Worm (Caenorhabditis elegans): ENCODE results near the gene F22B3.7.
A peak's percentile ranks its signal among the peaks of the same experiment; 100 is the strongest.

The F22B3.7 gene

DNA sequence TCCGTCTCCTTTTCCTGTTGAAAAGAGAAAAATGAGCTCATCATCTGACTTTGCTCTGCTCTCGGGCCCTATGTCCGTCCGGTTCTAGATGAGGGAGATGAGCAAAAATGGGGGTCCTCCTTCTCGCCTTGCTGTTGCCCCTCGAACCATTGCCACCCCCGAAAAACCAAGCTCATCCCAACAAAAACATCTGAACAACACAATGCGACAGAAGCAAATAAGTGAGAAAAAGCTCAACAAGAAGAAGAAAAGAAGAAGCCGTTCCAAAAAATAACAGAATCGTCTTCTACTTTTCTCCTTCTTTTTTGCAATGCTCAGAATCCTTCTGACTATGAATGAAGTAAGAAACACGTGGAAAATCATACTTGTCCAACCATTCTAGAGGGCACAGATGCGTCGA lies 34.2 kb upstream of the F22B3.7 start:
- TF ChIP-seq isw-1 (GFP tag; IDR thresholded peaks at IDR 0.05): no peak
- TF ChIP-seq efl-3 (GFP tag; optimal IDR thresholded peaks at IDR 0.05): no peak
- no peak for TF ChIP-seq mab-9 (GFP tag; IDR thresholded peaks at IDR 0.05)
- no peak for TF ChIP-seq skn-1 (tag; optimal IDR thresholded peaks at IDR 0.05)
- no peak for TF ChIP-seq sptf-1 (tag; optimal IDR thresholded peaks at IDR 0.05)
- TF ChIP-seq lin-14 (GFP tag; optimal IDR thresholded peaks at IDR 0.05): peak; percentile 45
- no peak for TF ChIP-seq ama-1 (optimal IDR thresholded peaks at IDR 0.05)
- no peak for TF ChIP-seq C16A3.4 (tag; optimal IDR thresholded peaks at IDR 0.05)
- no peak for TF ChIP-seq lin-39 (tag; optimal IDR thresholded peaks at IDR 0.05)
- no peak for TF ChIP-seq snu-23 (GFP tag; optimal IDR thresholded peaks at IDR 0.05)
- TF ChIP-seq ceh-82 (tag; optimal IDR thresholded peaks at IDR 0.05): peak in 1 of 3 experiments; percentile 14
- TF ChIP-seq C34B4.2 (tag; optimal IDR thresholded peaks at IDR 0.05): no peak

DNA sequence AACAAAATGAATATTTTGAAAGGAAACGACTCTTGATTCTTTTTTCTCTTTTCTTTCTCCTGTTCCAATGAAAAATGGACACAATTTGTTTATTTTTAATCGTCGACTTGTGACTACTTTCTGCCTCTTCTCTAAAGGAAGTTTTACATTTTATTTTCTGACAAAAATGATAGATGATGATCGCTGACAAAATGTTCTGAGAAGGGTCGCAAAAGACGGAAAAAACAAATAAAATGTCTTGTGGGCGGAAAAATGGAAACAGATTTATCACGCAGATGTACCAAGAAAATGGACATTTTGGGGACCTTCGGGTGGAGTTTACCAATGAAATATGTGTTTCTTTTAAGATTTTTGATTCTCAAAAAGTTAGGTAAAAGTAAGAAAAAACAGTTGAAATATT lies 31.3 kb upstream of the F22B3.7 start:
- TF ChIP-seq F16B12.6 (tag; optimal IDR thresholded peaks at IDR 0.05): no peak
- no peak for TF ChIP-seq pax-3 (tag; optimal IDR thresholded peaks at IDR 0.05)
- no peak for TF ChIP-seq nhr-20 (tag; optimal IDR thresholded peaks at IDR 0.05)
- no peak for TF ChIP-seq zip-4 (GFP tag; optimal IDR thresholded peaks at IDR 0.05)

DNA sequence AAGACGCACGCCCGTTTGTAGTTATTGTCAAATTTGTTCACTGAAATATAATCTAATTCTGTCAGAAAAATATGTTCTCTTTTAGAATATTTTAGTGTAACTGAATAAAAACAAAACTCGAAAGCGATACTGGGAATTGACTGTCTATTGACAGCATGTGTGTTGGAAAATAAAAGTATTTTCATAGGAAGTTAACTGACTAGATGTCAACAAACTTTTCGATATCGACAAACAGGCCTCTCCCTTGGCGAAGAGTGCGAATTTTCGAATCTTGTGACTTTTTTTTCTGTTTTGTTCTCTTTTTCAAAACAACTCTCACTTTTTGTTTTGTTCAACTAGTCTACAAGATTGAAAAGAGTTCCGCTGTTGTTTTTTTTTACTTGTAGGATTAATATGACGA lies 16.7 kb upstream of the F22B3.7 start:
- no peak for TF ChIP-seq ama-1 (optimal IDR thresholded peaks at IDR 0.05)
- TF ChIP-seq blmp-1 (tag; optimal IDR thresholded peaks at IDR 0.05): peak; percentile 60

DNA sequence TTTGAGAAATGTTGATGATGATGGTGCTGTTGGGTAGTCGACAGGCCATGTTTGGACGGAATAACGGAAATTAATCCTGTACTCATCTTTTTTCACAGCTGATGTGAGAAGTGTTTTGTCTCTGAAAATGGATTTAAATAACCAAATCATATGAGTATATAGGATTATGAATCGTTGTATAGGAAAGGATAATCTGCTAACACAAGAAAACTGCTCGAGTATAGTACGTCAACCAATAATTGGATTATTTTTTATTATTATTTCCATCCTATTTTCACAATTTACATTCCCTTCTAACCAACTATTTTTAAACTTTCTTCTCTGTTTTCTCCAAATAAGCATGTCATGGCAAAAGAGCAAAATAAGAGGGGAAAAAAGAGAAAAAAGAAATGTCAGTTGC lies 14.2 kb upstream of the F22B3.7 start:
- peak; percentile 92 for TF ChIP-seq dsc-1 (tag; optimal IDR thresholded peaks at IDR 0.05)
- TF ChIP-seq fkh-8 (tag; optimal IDR thresholded peaks at IDR 0.05): no peak
- peak; percentile 10 for TF ChIP-seq egl-13 (tag; optimal IDR thresholded peaks at IDR 0.05)
- no peak for TF ChIP-seq lin-35 (GFP tag; optimal IDR thresholded peaks at IDR 0.05)
- TF ChIP-seq nhr-71 (tag; optimal IDR thresholded peaks at IDR 0.05): peak; percentile 4
- no peak for TF ChIP-seq elt-2 (tag; optimal IDR thresholded peaks at IDR 0.05)
- TF ChIP-seq nhr-85 (tag): peak; percentile 45

- peak; percentile 8 for TF ChIP-seq blmp-1 (tag; optimal IDR thresholded peaks at IDR 0.05)
- TF ChIP-seq pag-3 (tag; optimal IDR thresholded peaks at IDR 0.05; ENCODE audit: borderline replicate concordance, insufficient read depth): no peak
- TF ChIP-seq efl-1 (optimal IDR thresholded peaks at IDR 0.05): no peak
- peak in 1 of 2 experiments; percentile 20 for TF ChIP-seq efl-1 (GFP tag; optimal IDR thresholded peaks at IDR 0.05 in 1 of 2)
These were observed 13.0 kb upstream of the F22B3.7 start for ce11 chrIV:11434575-11434974.

DNA sequence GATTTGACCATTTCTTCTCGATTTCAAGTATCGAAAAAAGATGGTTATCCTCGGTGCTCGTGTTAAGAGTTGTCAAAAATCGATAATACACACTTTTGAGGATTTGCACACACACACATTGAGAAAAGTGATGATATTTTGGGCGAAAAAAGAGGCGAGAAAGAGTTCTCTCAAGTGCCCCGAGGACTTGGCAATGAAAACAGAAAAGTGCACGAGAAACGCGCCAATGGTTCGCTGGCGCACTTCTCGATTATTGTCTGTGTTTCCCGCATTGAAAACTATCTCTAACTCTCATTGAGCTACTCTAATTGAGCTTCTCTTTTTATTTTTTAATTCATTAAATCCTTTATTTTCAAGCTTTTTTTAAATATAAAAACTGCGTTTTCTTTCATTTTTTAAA lies 12.1 kb upstream of the F22B3.7 start:
- TF ChIP-seq unc-130 (tag; optimal IDR thresholded peaks at IDR 0.05): peak; percentile 45
- TF ChIP-seq vab-15 (tag; optimal IDR thresholded peaks at IDR 0.05): no peak
- peak; percentile 74 for TF ChIP-seq dsc-1 (tag; optimal IDR thresholded peaks at IDR 0.05)
- peak; percentile 58 for TF ChIP-seq irx-1 (tag; optimal IDR thresholded peaks at IDR 0.05)
- TF ChIP-seq ces-1 (GFP tag; optimal IDR thresholded peaks at IDR 0.05): no peak
- TF ChIP-seq nhr-11 (tag; optimal IDR thresholded peaks at IDR 0.05): no peak
- peak; percentile 65 for TF ChIP-seq xbp-1 (tag; optimal IDR thresholded peaks at IDR 0.05)
- TF ChIP-seq swsn-7 (tag; optimal IDR thresholded peaks at IDR 0.05): peak; percentile 78
- TF ChIP-seq sox-4 (tag; optimal IDR thresholded peaks at IDR 0.05): no peak
- no peak for TF ChIP-seq efl-3 (GFP tag; optimal IDR thresholded peaks at IDR 0.05)
- TF ChIP-seq hlh-17 (GFP tag; optimal IDR thresholded peaks at IDR 0.05; ENCODE audit: borderline replicate concordance): no peak
- TF ChIP-seq fos-1 (tag; optimal IDR thresholded peaks at IDR 0.05): peak; percentile 21
- TF ChIP-seq grh-1 (GFP tag; IDR thresholded peaks at IDR 0.05): no peak
- TF ChIP-seq lin-39 (tag; optimal IDR thresholded peaks at IDR 0.05): no peak
- peak; percentile 58 for TF ChIP-seq aly-2 (tag; optimal IDR thresholded peaks at IDR 0.05)
- TF ChIP-seq lsy-2 (tag; optimal IDR thresholded peaks at IDR 0.05): peak; percentile 76 to 84
- peak; percentile 71 for TF ChIP-seq tbx-2 (tag; optimal IDR thresholded peaks at IDR 0.05)
- TF ChIP-seq unc-62 (GFP tag; optimal IDR thresholded peaks at IDR 0.05): no peak
- TF ChIP-seq Y116A8C.19 (tag; optimal IDR thresholded peaks at IDR 0.05; ENCODE audit: borderline replicate concordance): no peak
- peak; percentile 67 for TF ChIP-seq snpc-4 (tag; optimal IDR thresholded peaks at IDR 0.05)
- TF ChIP-seq ceh-88 (GFP tag; IDR thresholded peaks at IDR 0.05): no peak
- peak; percentile 66 to 76 (median 73) for TF ChIP-seq dpl-1 (GFP tag; optimal IDR thresholded peaks at IDR 0.05)
